Fruit fly (Drosophila melanogaster) whole organism, embryonic: Measurements from ENCODE around the gene Tango9.

Source experiments
- Abd-B ChIP-seq: fragments of 200-800 bp; sonication (Bioruptor generic); optimal IDR thresholded peaks from 2 replicates; lab custom pipeline; 2018; ENCODE audit warnings: missing biosample characterization, mild to moderate bottlenecking, missing genetic modification characterization, moderate library complexity
- Awh ChIP-seq: fragments of 200-800 bp; sonication (Bioruptor generic); IDR thresholded peaks from 2 replicates; pipeline ENCODE4, ENCODE4 v1.3.6; 2022; ENCODE audit warnings: missing biosample characterization, missing genetic modification characterization
- Bgb ChIP-seq: fragments of 200-800 bp; sonication (Bioruptor generic); IDR thresholded peaks from 2 replicates; pipeline ENCODE4 v1.3.6; 2022; ENCODE audit warnings: missing biosample characterization, missing genetic modification characterization; ENCODE audit not compliant: partially characterized antibody
- CG1024 ChIP-seq: fragments of 200-800 bp; sonication (Bioruptor generic); IDR thresholded peaks from 2 replicates; pipeline ENCODE4 v1.3.6; 2022; ENCODE audit warnings: missing biosample characterization, missing genetic modification characterization
- CG10267 ChIP-seq: fragments of 200-800 bp; sonication (Bioruptor generic); optimal IDR thresholded peaks from 2 replicates; lab custom pipeline; 2018; ENCODE audit warnings: missing biosample characterization, mild to moderate bottlenecking, missing genetic modification characterization, moderate library complexity
- CG10366 ChIP-seq: fragments of 200-800 bp; sonication (Bioruptor generic); IDR thresholded peaks from 2 replicates; pipeline ENCODE4 v1.3.6; 2022; ENCODE audit warnings: missing biosample characterization, missing genetic modification characterization
- CG10543 ChIP-seq: fragments of 200-800 bp; sonication (Bioruptor generic); optimal IDR thresholded peaks from 3 replicates; lab custom pipeline; 2017; ENCODE audit warnings: missing biosample characterization, mild to moderate bottlenecking, missing genetic modification characterization, moderate library complexity
- CG11723 ChIP-seq: fragments of 200-800 bp; sonication (Bioruptor generic); optimal IDR thresholded peaks from 2 replicates; lab custom pipeline; 2017; ENCODE audit warnings: missing biosample characterization, mild to moderate bottlenecking, missing genetic modification characterization
- CG12071 ChIP-seq: fragments of 200-800 bp; sonication (Bioruptor generic); optimal IDR thresholded peaks from 3 replicates; lab custom pipeline; 2018; ENCODE audit warnings: missing biosample characterization, mild to moderate bottlenecking, missing genetic modification characterization
- CG12659 ChIP-seq: fragments of 200-800 bp; sonication (Bioruptor generic); optimal IDR thresholded peaks from 3 replicates; lab custom pipeline; 2017; ENCODE audit warnings: mild to moderate bottlenecking, missing biosample characterization, missing genetic modification reagents, missing genetic modification characterization
- CG13123 ChIP-seq: fragments of 200-800 bp; sonication (Bioruptor generic); optimal IDR thresholded peaks from 2 replicates; lab custom pipeline; 2016; ENCODE audit warnings: missing biosample characterization, missing genetic modification characterization
- CG13624 ChIP-seq: fragments of 200-800 bp; sonication (Bioruptor generic); optimal IDR thresholded peaks from 2 replicates; lab custom pipeline; 2016; ENCODE audit warnings: missing biosample characterization, missing genetic modification characterization
- CG15011 ChIP-seq: fragments of 200-800 bp; sonication (Bioruptor generic); optimal IDR thresholded peaks from 3 replicates; lab custom pipeline; 2018; ENCODE audit warnings: missing biosample characterization, mild to moderate bottlenecking, missing genetic modification characterization
- CG15601 ChIP-seq: fragments of 200-800 bp; sonication (Bioruptor generic); optimal IDR thresholded peaks from 3 replicates; lab custom pipeline; 2019; ENCODE audit warnings: missing biosample characterization, mild to moderate bottlenecking, missing genetic modification characterization, moderate library complexity
- CG1647 ChIP-seq: fragments of 200-800 bp; sonication (Bioruptor generic); optimal IDR thresholded peaks from 3 replicates; lab custom pipeline; 2016; ENCODE audit warnings: missing biosample characterization, missing genetic modification characterization
- CG16815 ChIP-seq: fragments of 200-800 bp; sonication (Bioruptor generic); optimal IDR thresholded peaks from 3 replicates; lab custom pipeline; 2017; ENCODE audit warnings: missing biosample characterization, mild to moderate bottlenecking, missing genetic modification characterization
- CG2889 ChIP-seq: fragments of 200-800 bp; sonication (Bioruptor generic); IDR thresholded peaks from 3 replicates; pipeline ENCODE4 v1.3.6; 2022; ENCODE audit warnings: missing biosample characterization, missing genetic modification characterization
- CG3163 ChIP-seq: fragments of 200-800 bp; sonication (Bioruptor generic); optimal IDR thresholded peaks from 3 replicates; lab custom pipeline; 2016; ENCODE audit warnings: missing biosample characterization, missing genetic modification characterization
- CG33557 ChIP-seq: fragments of 200-800 bp; sonication (Bioruptor generic); optimal IDR thresholded peaks from 2 replicates; lab custom pipeline; 2019; ENCODE audit warnings: missing biosample characterization, mild to moderate bottlenecking, missing genetic modification characterization, moderate library complexity
- CG4282 ChIP-seq: fragments of 200-800 bp; sonication (Bioruptor generic); optimal IDR thresholded peaks from 2 replicates; lab custom pipeline; 2016; ENCODE audit warnings: missing biosample characterization, missing genetic modification characterization
- CG4360 ChIP-seq: fragments of 200-800 bp; sonication (Bioruptor generic); IDR thresholded peaks from 2 replicates; pipeline ENCODE4 v1.3.6; 2022; ENCODE audit warnings: missing biosample characterization, missing genetic modification characterization
- CG6272 ChIP-seq: fragments of 200-800 bp; sonication (Bioruptor generic); IDR thresholded peaks from 2 replicates; pipeline ENCODE4 v1.3.6; 2022; ENCODE audit warnings: missing biosample characterization, missing genetic modification characterization
- CG7928 ChIP-seq: fragments of 200-800 bp; sonication (Bioruptor generic); optimal IDR thresholded peaks from 2 replicates; lab custom pipeline; 2017; ENCODE audit warnings: missing biosample characterization, mild to moderate bottlenecking, missing genetic modification characterization
- D ChIP-seq, 2 experiments: fragments of 200-800 bp in 1 of 2; fragments of >200 bp in 1 of 2; sonication (Bioruptor generic) in 1 of 2; optimal IDR thresholded peaks; 2 replicates in 1 of 2; 3 replicates in 1 of 2; lab custom pipeline; 2017; ENCODE audit warnings: mild to moderate bottlenecking in 1 of 2, missing biosample characterization in 1 of 2, missing genetic modification characterization in 1 of 2, missing genetic modification reagents in 1 of 2
- Dp ChIP-seq: fragments of 200-800 bp; sonication (Bioruptor generic); optimal IDR thresholded peaks from 2 replicates; lab custom pipeline; 2018; ENCODE audit warnings: missing biosample characterization, mild to moderate bottlenecking, missing genetic modification characterization, moderate library complexity
- Ets65A ChIP-seq: fragments of 200-800 bp; sonication (Bioruptor generic); peaks from one replicate; lab custom pipeline; 2016; ENCODE audit warnings: missing biosample characterization, missing genetic modification characterization
- Ets97D ChIP-seq: fragments of 200-800 bp; sonication (Bioruptor generic); optimal IDR thresholded peaks from 3 replicates; lab custom pipeline; 2016; ENCODE audit warnings: missing biosample characterization, missing genetic modification characterization
- Ravus ChIP-seq: fragments of 200-800 bp; sonication (Bioruptor generic); IDR thresholded peaks from 2 replicates; pipeline ENCODE4 v1.3.6; 2022; ENCODE audit warnings: missing biosample characterization, missing genetic modification characterization
- Sry-δ ChIP-seq: fragments of 200-800 bp; sonication (Bioruptor generic); optimal IDR thresholded peaks from 2 replicates; lab custom pipeline; 2016; ENCODE audit warnings: missing biosample characterization, missing genetic modification characterization
- Trl ChIP-seq, 3 experiments: fragments of >200 bp in 2 of 3; fragments of 200-800 bp in 1 of 3; sonication (Bioruptor generic) in 1 of 3; optimal IDR thresholded peaks; 2 replicates in 1 of 3; 3 replicates in 2 of 3; lab custom pipeline; 2016 to 2017; ENCODE audit warnings: missing biosample characterization in 1 of 3, missing genetic modification characterization in 1 of 3
- abd-A ChIP-seq: fragments of 200-800 bp; sonication (Bioruptor generic); optimal IDR thresholded peaks from 3 replicates; lab custom pipeline; 2019; ENCODE audit warnings: missing biosample characterization, mild to moderate bottlenecking, missing genetic modification characterization, moderate library complexity
- az2 ChIP-seq: fragments of 200-800 bp; sonication (Bioruptor generic); optimal IDR thresholded peaks from 3 replicates; lab custom pipeline; 2016; ENCODE audit warnings: missing biosample characterization, missing genetic modification characterization
- bab2 ChIP-seq: fragments of 200-800 bp; sonication (Bioruptor generic); optimal IDR thresholded peaks from 2 replicates; lab custom pipeline; 2016; ENCODE audit warnings: missing biosample characterization, missing genetic modification characterization
- cas ChIP-seq: fragments of 200-800 bp; sonication (Bioruptor generic); IDR thresholded peaks from 2 replicates; pipeline ENCODE4 v1.3.6; 2022; ENCODE audit warnings: missing biosample characterization, missing genetic modification characterization
- da ChIP-seq: fragments of 200-800 bp; sonication (Bioruptor generic); optimal IDR thresholded peaks from 2 replicates; lab custom pipeline; 2016; ENCODE audit warnings: missing biosample characterization, missing genetic modification characterization
- dati ChIP-seq: fragments of 200-800 bp; sonication (Bioruptor generic); IDR thresholded peaks from 2 replicates; pipeline ENCODE4 v1.3.6; 2022; ENCODE audit warnings: missing biosample characterization, missing genetic modification characterization
- ems ChIP-seq: fragments of 200-800 bp; sonication (Bioruptor generic); optimal IDR thresholded peaks from 3 replicates; lab custom pipeline; 2016; ENCODE audit warnings: missing biosample characterization, missing genetic modification characterization
- eyg ChIP-seq: fragments of 200-800 bp; sonication (Bioruptor generic); optimal IDR thresholded peaks from 3 replicates; lab custom pipeline; 2016; ENCODE audit warnings: missing biosample characterization, missing genetic modification characterization
- fd102C ChIP-seq: fragments of 200-800 bp; sonication (Bioruptor generic); optimal IDR thresholded peaks from 2 replicates; lab custom pipeline; 2018; ENCODE audit warnings: missing biosample characterization, mild to moderate bottlenecking, missing genetic modification characterization, moderate library complexity
- grau ChIP-seq: fragments of 200-800 bp; optimal IDR thresholded peaks from 3 replicates; lab custom pipeline; 2019; ENCODE audit warnings: missing biosample characterization, mild to moderate bottlenecking, missing genetic modification characterization, moderate library complexity
- hth ChIP-seq: fragments of >200 bp; optimal IDR thresholded peaks from 2 replicates; lab custom pipeline; 2017; ENCODE audit warnings: inconsistent platforms
- kah ChIP-seq: fragments of 200-800 bp; sonication (Bioruptor generic); optimal IDR thresholded peaks from 2 replicates; lab custom pipeline; 2018; ENCODE audit warnings: missing biosample characterization, mild to moderate bottlenecking, missing genetic modification characterization
- nau ChIP-seq: fragments of 200-800 bp; sonication (Bioruptor generic); optimal IDR thresholded peaks from 3 replicates; lab custom pipeline; 2017; ENCODE audit warnings: missing biosample characterization, mild to moderate bottlenecking, missing genetic modification characterization, missing genetic modification reagents
- org-1 ChIP-seq: fragments of 200-800 bp; sonication (Bioruptor generic); optimal IDR thresholded peaks from 2 replicates; lab custom pipeline; 2017; ENCODE audit warnings: missing biosample characterization, missing genetic modification characterization
- pnt ChIP-seq: fragments of 200-800 bp; sonication (Bioruptor generic); optimal IDR thresholded peaks from 3 replicates; lab custom pipeline; 2016; ENCODE audit warnings: missing biosample characterization, missing genetic modification characterization
- sens-2 ChIP-seq: fragments of 200-800 bp; sonication (Bioruptor generic); IDR thresholded peaks from 2 replicates; pipeline ENCODE4 v1.3.6; 2022; ENCODE audit warnings: missing biosample characterization, missing genetic modification characterization
- sisA ChIP-seq: fragments of 200-800 bp; sonication (Bioruptor generic); IDR thresholded peaks from 2 replicates; pipeline ENCODE4 v1.3.6; 2022; ENCODE audit warnings: missing biosample characterization, missing genetic modification characterization
- so ChIP-seq: fragments of 200-800 bp; sonication (Bioruptor generic); IDR thresholded peaks from 3 replicates; pipeline ENCODE4 v1.3.6; 2022; ENCODE audit warnings: missing biosample characterization, missing genetic modification characterization
- stc ChIP-seq: fragments of 200-800 bp; sonication (Bioruptor generic); IDR thresholded peaks from 2 replicates; pipeline ENCODE4 v1.3.6; 2022; ENCODE audit warnings: missing biosample characterization, missing genetic modification characterization
- tio ChIP-seq: fragments of 200-800 bp; sonication (Bioruptor generic); optimal IDR thresholded peaks from 2 replicates; lab custom pipeline; 2017; ENCODE audit warnings: missing biosample characterization, missing genetic modification characterization, inconsistent platforms

Tango9 gene

DNA sequence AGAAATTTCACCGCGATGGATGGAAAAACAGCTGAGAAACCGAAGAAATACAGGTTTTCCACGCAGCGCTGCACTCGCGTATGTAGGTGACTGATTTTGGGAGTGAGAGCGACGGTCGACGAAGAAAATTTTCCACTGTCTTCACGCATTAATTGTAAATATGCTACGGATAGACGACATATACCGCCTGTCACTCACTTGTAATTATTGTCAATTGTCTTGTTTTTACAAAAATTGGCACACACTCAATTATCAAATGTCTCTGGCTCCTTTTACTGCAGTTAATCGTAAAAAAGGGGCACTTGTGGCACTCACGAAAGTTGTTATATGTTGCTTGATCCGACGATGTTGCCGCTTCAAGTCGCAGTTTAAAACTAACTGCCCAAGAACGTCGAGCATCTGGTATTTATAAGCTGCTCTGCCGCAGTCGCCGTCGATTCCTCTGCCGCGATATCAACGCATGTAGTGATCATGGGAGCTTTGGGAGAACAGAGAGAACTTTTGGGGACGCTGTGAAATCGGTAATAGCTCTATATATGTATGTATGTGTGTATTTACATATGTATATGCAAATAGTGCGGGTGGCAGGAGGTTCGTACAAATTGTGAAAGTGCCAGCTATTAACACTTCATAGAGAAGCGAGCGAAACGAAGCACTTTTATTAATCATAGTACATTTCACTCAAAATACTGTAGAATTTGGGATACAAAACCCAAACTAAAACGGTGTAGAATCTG lies 18.4 kb upstream of the Tango9 start, which contains the start of gene mfas (continued):
- TF ChIP-seq CG16815 (GFP tag; lab: Kevin White, UChicago) (no peak), sens-2 (GFP tag; lab: Robert Waterston, UW) (no peak), CG13123 (GFP tag; lab: Kevin White, UChicago) (no peak), CG12071 (peak; percentile 56), CG7928 (GFP tag; lab: Kevin White, UChicago) (no peak), grau (tag; lab: Kevin White, UChicago) (no peak), Ets97D (no peak), cas (GFP tag; lab: Robert Waterston, UW) (no peak), CG6272 (no peak), bab2 (no peak), ems (no peak), org-1 (GFP tag; lab: Kevin White, UChicago) (no peak), CG10366 (GFP tag; lab: Robert Waterston, UW) (no peak), CG15011 (GFP tag; lab: Kevin White, UChicago) (no peak), da (GFP tag; lab: Kevin White, UChicago) (no peak), CG10543 (no peak), eyg (GFP tag; lab: Kevin White, UChicago) (no peak), hth (lab: Kevin White, UChicago) (no peak), CG13624 (no peak), sisA (GFP tag; lab: Robert Waterston, UW) (no peak), CG4360 (no peak), CG12659 (GFP tag; lab: Kevin White, UChicago) (no peak), CG4282 (no peak), pnt (GFP tag; lab: Kevin White, UChicago) (no peak), stc (no peak), CG1647 (peak; percentile 17), dati (GFP tag; lab: Robert Waterston, UW) (no peak), CG1024 (GFP tag; lab: Robert Waterston, UW) (peak; percentile 19; the same call in 1 of the 2 replicates), Sry-δ (GFP tag; lab: Kevin White, UChicago) (no peak), tio (GFP tag; lab: Kevin White, UChicago) (no peak), fd102C (GFP tag; lab: Kevin White, UChicago) (no peak), Abd-B (GFP tag; lab: Kevin White, UChicago) (no peak), CG11723 (GFP tag; lab: Kevin White, UChicago) (peak; percentile 7), Ravus (GFP tag; lab: Robert Waterston, UW) (no peak), CG15601 (tag; lab: Kevin White, UChicago) (peak; percentile 43), CG2889 (GFP tag; lab: Robert Waterston, UW) (no peak), abd-A (tag; lab: Kevin White, UChicago) (no peak), CG33557 (peak; percentile 41), CG10267 (tag; lab: Kevin White, UChicago) (no peak), D (optimal IDR thresholded peaks at IDR 0.05; lab: Kevin White, UChicago) (no peak), D (GFP tag; optimal IDR thresholded peaks at IDR 0.05; lab: Kevin White, UChicago) (no peak), nau (GFP tag; lab: Kevin White, UChicago) (peak; percentile 63), az2 (GFP tag; lab: Kevin White, UChicago) (no peak), Ets65A (no peak), so (GFP tag; lab: Robert Waterston, UW) (no peak), Dp (GFP tag; lab: Kevin White, UChicago) (no peak), Bgb (GFP tag; lab: Robert Waterston, UW) (peak; percentile 7; the same call in 1 of the 2 replicates), Trl (optimal IDR thresholded peaks at IDR 0.05; lab: Kevin White, UChicago) (peak; percentile 39 to 44), Trl (GFP tag; optimal IDR thresholded peaks at IDR 0.05; lab: Kevin White, UChicago) (no peak), Awh (GFP tag; lab: Robert Waterston, UW) (0 out of 2 replicates have a peak, but pooled peaks have one; percentile 31), CG3163 (GFP tag; lab: Kevin White, UChicago) (peak; percentile 32), kah (GFP tag; lab: Kevin White, UChicago) (no peak)
